Fruit fly (Drosophila melanogaster) whole organism: ENCODE data around the gene Grip128.

ENCODE experiments used
- EcR ChIP-seq, 2 experiments: fragments of >200 bp; optimal IDR thresholded peaks; 2 replicates each; lab custom pipeline; 2017; ENCODE audit warnings: missing biosample characterization in 2 of 2, missing genetic modification characterization in 2 of 2, missing genetic modification reagents in 2 of 2
- psq ChIP-seq: fragments of >200 bp; optimal IDR thresholded peaks from 2 replicates; lab custom pipeline; 2017
- usp ChIP-seq: fragments of >200 bp; optimal IDR thresholded peaks from 2 replicates; lab custom pipeline; 2017; ENCODE audit warnings: missing biosample characterization, missing genetic modification characterization, mixed read lengths

- TF ChIP-seq psq (lab: Kevin White, UChicago): no peak
- no peak for TF ChIP-seq usp
- TF ChIP-seq EcR (GFP tag; optimal IDR thresholded peaks at IDR 0.05; lab: Kevin White, UChicago): no peak
Measured at dm6 chrX:15453121-15453520, 18.8 kb downstream of the Grip128 start, which contains the start of gene CG11655.
